Worm (Caenorhabditis elegans): ENCODE results near the gene dars-1.

Gene dars-1

ce11 chrIII:9509764-9510370 lies 18.9 kb upstream of the dars-1 start (continued):
- peak in 1 of 2 experiments; percentile 17 for TF ChIP-seq let-607 (tag; optimal IDR thresholded peaks at IDR 0.05)
- TF ChIP-seq cebp-1 (GFP tag; IDR thresholded peaks at IDR 0.05), result no peak
- peak; percentile 45 for TF ChIP-seq cebp-1 (tag; optimal IDR thresholded peaks at IDR 0.05)
- TF ChIP-seq lir-1 (GFP tag; conservative IDR thresholded peaks at IDR 0.05), result no peak
- no peak for TF ChIP-seq snpc-4 (GFP tag; optimal IDR thresholded peaks at IDR 0.05)
- peak in 1 of 4 experiments; percentile 57 for TF ChIP-seq snpc-4 (tag; optimal IDR thresholded peaks at IDR 0.05)
- no peak for TF ChIP-seq hlh-26 (GFP tag; conservative IDR thresholded peaks at IDR 0.05)
- no peak for TF ChIP-seq nhr-120 (GFP tag; IDR thresholded peaks at IDR 0.05)
- no peak for TF ChIP-seq pha-4 (tag; optimal IDR thresholded peaks at IDR 0.05)
- 0 out of 2 replicates have a peak, but pooled peaks have one; percentile 54 for TF ChIP-seq F37B4.10 (GFP tag; IDR thresholded peaks at IDR 0.05)
- no peak for TF ChIP-seq sptf-2 (GFP tag; optimal IDR thresholded peaks at IDR 0.05)
- TF ChIP-seq sdz-38 (tag; optimal IDR thresholded peaks at IDR 0.05), result no peak
- TF ChIP-seq F57A8.1 (GFP tag; optimal IDR thresholded peaks at IDR 0.05), result no peak
- TF ChIP-seq ztf-18 (tag; optimal IDR thresholded peaks at IDR 0.05), result no peak
- TF ChIP-seq mxl-1 (tag; optimal IDR thresholded peaks at IDR 0.05), result no peak
- TF ChIP-seq ztf-26 (tag; optimal IDR thresholded peaks at IDR 0.05), result no peak
- peak; percentile 38 for TF ChIP-seq him-1 (tag; optimal IDR thresholded peaks at IDR 0.05)
- TF ChIP-seq lsy-27 (tag; optimal IDR thresholded peaks at IDR 0.05; ENCODE audit: borderline replicate concordance, insufficient read depth), result no peak
- TF ChIP-seq mcd-1 (GFP tag; IDR thresholded peaks at IDR 0.05), result 0 out of 2 replicates have a peak, but pooled peaks have one; percentile 19
- no peak for TF ChIP-seq sea-2 (GFP tag; IDR thresholded peaks at IDR 0.05)
- no peak for TF ChIP-seq rpc-1 (optimal IDR thresholded peaks at IDR 0.05)
- TF ChIP-seq rpc-1 (tag; optimal IDR thresholded peaks at IDR 0.05), result no peak
- TF ChIP-seq athp-1 (tag; optimal IDR thresholded peaks at IDR 0.05), result peak; percentile 7
- TF ChIP-seq F52B5.7 (tag; optimal IDR thresholded peaks at IDR 0.05), result peak; percentile 73
- TF ChIP-seq nhr-90 (tag; optimal IDR thresholded peaks at IDR 0.05), result no peak
- TF ChIP-seq ekl-4 (GFP tag; IDR thresholded peaks at IDR 0.05), result no peak
- peak; percentile 60; the same call in 1 of the 2 replicates for TF ChIP-seq pbrm-1 (GFP tag; IDR thresholded peaks at IDR 0.05)
- peak; percentile 37 for TF ChIP-seq lin-40 (tag; optimal IDR thresholded peaks at IDR 0.05)
- no peak for TF ChIP-seq egrh-3 (GFP tag; IDR thresholded peaks at IDR 0.05)
- TF ChIP-seq nhr-80 (tag; optimal IDR thresholded peaks at IDR 0.05), result no peak
- peak; percentile 77 for TF ChIP-seq tlf-1 (GFP tag; optimal IDR thresholded peaks at IDR 0.05)
- TF ChIP-seq lin-26 (GFP tag; IDR thresholded peaks at IDR 0.05), result 0 out of 2 replicates have a peak, but pooled peaks have one; percentile 21
- peak; percentile 3 for TF ChIP-seq unc-130 (GFP tag; optimal IDR thresholded peaks at IDR 0.05)
- TF ChIP-seq nhr-179 (tag; optimal IDR thresholded peaks at IDR 0.05), result peak; percentile 4
- TF ChIP-seq K11D2.4 (GFP tag; IDR thresholded peaks at IDR 0.05), result no peak
- peak; percentile 51 for TF ChIP-seq atf-7 (tag; optimal IDR thresholded peaks at IDR 0.05)
- no peak for TF ChIP-seq F55B11.4 (tag; optimal IDR thresholded peaks at IDR 0.05; ENCODE audit: borderline replicate concordance, insufficient read depth)
- TF ChIP-seq nhr-27 (tag; optimal IDR thresholded peaks at IDR 0.05), result peak; percentile 65
- no peak for TF ChIP-seq F39B2.1 (GFP tag; IDR thresholded peaks at IDR 0.05)
- TF ChIP-seq madf-8 (GFP tag; conservative IDR thresholded peaks at IDR 0.05), result no peak
- TF ChIP-seq zfh-2 (GFP tag; conservative IDR thresholded peaks at IDR 0.05), result no peak
- TF ChIP-seq attf-6 (GFP tag; IDR thresholded peaks at IDR 0.05), result no peak
- peak; percentile 57; the same call in 1 of the 2 replicates for TF ChIP-seq hsf-1 (GFP tag; IDR thresholded peaks at IDR 0.05)
- peak; percentile 58 for TF ChIP-seq hrde-1 (tag; optimal IDR thresholded peaks at IDR 0.05; ENCODE audit: borderline replicate concordance)
- TF ChIP-seq attf-3 (GFP tag; conservative IDR thresholded peaks at IDR 0.05), result no peak
- TF ChIP-seq lin-35 (GFP tag; optimal IDR thresholded peaks at IDR 0.05), result peak in 1 of 3 experiments; percentile 51
- TF ChIP-seq ccch-3 (GFP tag; optimal IDR thresholded peaks at IDR 0.05), result no peak
- TF ChIP-seq cebp-2 (GFP tag; IDR thresholded peaks at IDR 0.05), result no peak

All from whole organism, young adult.